Worm (Caenorhabditis elegans): Measurements from ENCODE around the gene Y45F10C.2.

DNA sequence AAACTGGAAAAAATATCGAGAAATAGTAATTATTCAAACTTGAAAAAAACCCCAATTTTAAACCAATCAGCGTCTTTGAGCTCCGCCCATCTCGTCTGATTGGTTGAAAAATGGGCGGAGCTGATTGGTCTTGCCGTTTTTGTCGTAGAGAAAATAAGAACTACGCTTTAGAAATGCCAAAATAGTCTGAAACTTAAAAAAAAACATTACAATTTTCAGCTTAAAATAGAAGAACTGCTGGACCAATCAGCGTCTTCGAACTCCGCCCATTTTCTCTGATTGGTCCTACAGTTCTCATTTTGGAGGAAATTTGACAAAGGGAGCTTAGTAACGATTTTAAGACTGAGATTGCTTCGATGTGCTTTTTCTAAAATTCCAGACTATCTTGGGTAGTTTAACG, 17.0 kb upstream of the Y45F10C.2 start:
- TF ChIP-seq nhr-237 (tag; optimal IDR thresholded peaks at IDR 0.05) = no peak
- no peak for TF ChIP-seq nhr-12 (tag; optimal IDR thresholded peaks at IDR 0.05)
- no peak for TF ChIP-seq zag-1 (tag; optimal IDR thresholded peaks at IDR 0.05)
- TF ChIP-seq unc-39 (tag; optimal IDR thresholded peaks at IDR 0.05) = no peak
- TF ChIP-seq unc-62 (GFP tag; optimal IDR thresholded peaks at IDR 0.05) = no peak
- TF ChIP-seq aly-2 (tag; optimal IDR thresholded peaks at IDR 0.05) = no peak
- no peak for TF ChIP-seq skn-1 (tag; optimal IDR thresholded peaks at IDR 0.05)
- TF ChIP-seq pha-4 (tag; optimal IDR thresholded peaks at IDR 0.05) = no peak
- no peak for TF ChIP-seq tbx-2 (tag; optimal IDR thresholded peaks at IDR 0.05)
- no peak for TF ChIP-seq elt-1 (tag; optimal IDR thresholded peaks at IDR 0.05)
- no peak for TF ChIP-seq nhr-11 (tag; optimal IDR thresholded peaks at IDR 0.05)
- no peak for TF ChIP-seq nhr-28 (tag; optimal IDR thresholded peaks at IDR 0.05)

Measured in whole organism, L3 larva.